Fruit fly (Drosophila melanogaster): ENCODE results near the gene CG34277.

Gene CG34277

dm6 chr3R:5330338-5330737 lies 39.0 kb upstream of the CG34277 start (continued):
- TF ChIP-seq CG32006 (GFP tag; optimal IDR thresholded peaks at IDR 0.05) (peak; percentile 77), CG16779 (tag; optimal IDR thresholded peaks at IDR 0.05) (no peak), vri (GFP tag; optimal IDR thresholded peaks at IDR 0.05) (no peak), svp (GFP tag) (no peak), CG3919 (GFP tag; optimal IDR thresholded peaks at IDR 0.05) (peak; percentile 19), CG4318 (GFP tag; optimal IDR thresholded peaks at IDR 0.05) (peak; percentile 62), CG6276 (GFP tag; optimal IDR thresholded peaks at IDR 0.05) (peak; percentile 1), achi (GFP tag; optimal IDR thresholded peaks at IDR 0.05) (peak; percentile 31)

dm6 chr3R:5331764-5332405 lies 37.5 kb upstream of the CG34277 start:
- TF ChIP-seq Met (GFP tag; optimal IDR thresholded peaks at IDR 0.05) = peak; percentile 49
- TF ChIP-seq dac (GFP tag; optimal IDR thresholded peaks at IDR 0.05) = no peak
- TF ChIP-seq CG11902 (GFP tag; optimal IDR thresholded peaks at IDR 0.05) = peak; percentile 15
- TF ChIP-seq cyc (GFP tag; optimal IDR thresholded peaks at IDR 0.05) = peak; percentile 46
- TF ChIP-seq Sox14 (GFP tag; optimal IDR thresholded peaks at IDR 0.05) = peak; percentile 69
- peak; percentile 72 for TF ChIP-seq Ets96B (tag; optimal IDR thresholded peaks at IDR 0.05)
- no peak for TF ChIP-seq fd85E (GFP tag; optimal IDR thresholded peaks at IDR 0.05)
- no peak for TF ChIP-seq CG11762 (GFP tag; optimal IDR thresholded peaks at IDR 0.05; ENCODE audit: insufficient read depth)
- TF ChIP-seq Ets21C (GFP tag; optimal IDR thresholded peaks at IDR 0.05) = no peak
- peak; percentile 53 for TF ChIP-seq CG3032 (tag; optimal IDR thresholded peaks at IDR 0.05)
- TF ChIP-seq pdm3 (GFP tag; optimal IDR thresholded peaks at IDR 0.05) = peak; percentile 49
- TF ChIP-seq fkh (GFP tag; optimal IDR thresholded peaks at IDR 0.05) = no peak
- TF ChIP-seq Eip75B (GFP tag; optimal IDR thresholded peaks at IDR 0.05) = peak; percentile 65
- TF ChIP-seq OdsH (GFP tag; optimal IDR thresholded peaks at IDR 0.05) = peak; percentile 60
- TF ChIP-seq acj6 (GFP tag; optimal IDR thresholded peaks at IDR 0.05) = peak; percentile 52
- peak; percentile 76 for TF ChIP-seq svp (GFP tag)
- TF ChIP-seq CG9139 (GFP tag; optimal IDR thresholded peaks at IDR 0.05) = no peak
- TF ChIP-seq salr (GFP tag; optimal IDR thresholded peaks at IDR 0.05) = no peak
- peak; percentile 53 for TF ChIP-seq CG3919 (GFP tag; optimal IDR thresholded peaks at IDR 0.05)
- peak; percentile 39 for TF ChIP-seq Hr39 (GFP tag; optimal IDR thresholded peaks at IDR 0.05)
- TF ChIP-seq Eip93F (GFP tag; optimal IDR thresholded peaks at IDR 0.05) = no peak
- TF ChIP-seq spab (GFP tag; optimal IDR thresholded peaks at IDR 0.05) = peak; percentile 61
- no peak for TF ChIP-seq CG11294 (GFP tag; IDR thresholded peaks at IDR 0.05)
- no peak for TF ChIP-seq CG6276 (GFP tag; optimal IDR thresholded peaks at IDR 0.05)
- peak; percentile 25 to 66 for TF ChIP-seq ss (GFP tag; optimal IDR thresholded peaks at IDR 0.05)
- TF ChIP-seq CG6163 (GFP tag; IDR thresholded peaks at IDR 0.05) = peak; percentile 29; the same call in 1 of the 3 replicates
- TF ChIP-seq fd59A (GFP tag; optimal IDR thresholded peaks at IDR 0.05) = peak; percentile 35
- peak; percentile 71 for TF ChIP-seq esn (GFP tag; optimal IDR thresholded peaks at IDR 0.05)
- peak; percentile 51 for TF ChIP-seq CG31627 (GFP tag; optimal IDR thresholded peaks at IDR 0.05)
- TF ChIP-seq lz (GFP tag; optimal IDR thresholded peaks at IDR 0.05) = peak; percentile 49
- peak; percentile 21 for TF ChIP-seq CG1621 (tag; optimal IDR thresholded peaks at IDR 0.05)
- no peak for TF ChIP-seq CG16779 (tag; optimal IDR thresholded peaks at IDR 0.05)
- no peak for TF ChIP-seq Hr4 (GFP tag; optimal IDR thresholded peaks at IDR 0.05)
- peak; percentile 52 for TF ChIP-seq CG6792 (GFP tag; optimal IDR thresholded peaks at IDR 0.05)
- TF ChIP-seq Blimp-1 (GFP tag; optimal IDR thresholded peaks at IDR 0.05) = peak; percentile 82
- TF ChIP-seq CG4318 (GFP tag; optimal IDR thresholded peaks at IDR 0.05) = no peak
- peak; percentile 11 for TF ChIP-seq CG8319 (GFP tag; optimal IDR thresholded peaks at IDR 0.05)
- no peak for TF ChIP-seq Gug (GFP tag; IDR thresholded peaks at IDR 0.05)
- TF ChIP-seq topi (GFP tag; optimal IDR thresholded peaks at IDR 0.05) = peak; percentile 62
- TF ChIP-seq Smox (GFP tag; optimal IDR thresholded peaks at IDR 0.05) = peak; percentile 59
- TF ChIP-seq CG15336 (GFP tag; IDR thresholded peaks at IDR 0.05) = no peak
- TF ChIP-seq Lpt (GFP tag; optimal IDR thresholded peaks at IDR 0.05) = no peak
- TF ChIP-seq eg (GFP tag; IDR thresholded peaks at IDR 0.05) = no peak
- TF ChIP-seq vri (GFP tag; optimal IDR thresholded peaks at IDR 0.05) = peak; percentile 39
- TF ChIP-seq achi (GFP tag; optimal IDR thresholded peaks at IDR 0.05) = peak; percentile 41
- TF ChIP-seq net (GFP tag; optimal IDR thresholded peaks at IDR 0.05) = peak; percentile 21
- TF ChIP-seq CG6854 (GFP tag; optimal IDR thresholded peaks at IDR 0.05) = peak; percentile 83

Data from whole organism, prepupa.